Worm (Caenorhabditis elegans) whole organism, L1 larva: ENCODE results near the gene phf-15.

Source experiments
- elt-2 ChIP-seq: sonication (generic microtip); optimal IDR thresholded peaks from 2 replicates; lab custom pipeline; 2016; ENCODE audit warnings: missing genetic modification characterization, mild to moderate bottlenecking, inconsistent platforms, missing compliant biosample characterization, missing genetic modification reagents
- pqm-1 ChIP-seq: sonication (generic microtip); optimal IDR thresholded peaks from 3 replicates; lab custom pipeline; 2017; ENCODE audit warnings: missing biosample characterization, missing genetic modification characterization

ce11 chrIII:3351672-3352071 lies 29.0 kb downstream of the phf-15 start:
- TF ChIP-seq elt-2 (tag; lab: Kevin White, UChicago) (no peak), pqm-1 (tag; lab: Kevin White, UChicago) (no peak)
